Worm (Caenorhabditis elegans) whole organism, late embryonic: ENCODE measurements around the gene ttbk-2.1.

Experiments
- F13H6.1 ChIP-seq: sonication (generic microtip); optimal IDR thresholded peaks from 2 replicates; lab custom pipeline; 2016; ENCODE audit warnings: missing genetic modification characterization, missing compliant biosample characterization
- T23F11.4 ChIP-seq: fragments of 200-800 bp; sonication (Bioruptor generic); optimal IDR thresholded peaks from 2 replicates; lab custom pipeline; 2018; ENCODE audit warnings: mild to moderate bottlenecking, missing genetic modification characterization, missing compliant biosample characterization
- Y22D7AL.16 ChIP-seq: sonication (generic microtip); optimal IDR thresholded peaks from 2 replicates; lab custom pipeline; 2016; ENCODE audit warnings: missing genetic modification characterization, missing compliant biosample characterization
- ahr-1 ChIP-seq: sonication (generic microtip); optimal IDR thresholded peaks from 2 replicates; lab custom pipeline; 2016; ENCODE audit warnings: missing genetic modification characterization, missing compliant biosample characterization
- ama-1 ChIP-seq: fragments of 150-350 bp; optimal IDR thresholded peaks from 2 replicates; lab custom pipeline; 2014
- ceh-14 ChIP-seq: sonication (generic microtip); optimal IDR thresholded peaks from 2 replicates; lab custom pipeline; 2016; ENCODE audit warnings: missing genotype, missing genetic modification characterization, missing compliant biosample characterization
- ceh-18 ChIP-seq: sonication (generic microtip); optimal IDR thresholded peaks from 2 replicates; lab custom pipeline; 2016; ENCODE audit warnings: missing genetic modification characterization, missing compliant biosample characterization
- ceh-19 ChIP-seq: fragments of 200-800 bp; sonication (Bioruptor generic); optimal IDR thresholded peaks from 2 replicates; lab custom pipeline; 2018; ENCODE audit warnings: mild to moderate bottlenecking, missing genetic modification characterization, missing compliant biosample characterization
- ceh-22 ChIP-seq: sonication (generic microtip); optimal IDR thresholded peaks from 2 replicates; lab custom pipeline; 2017; ENCODE audit warnings: missing biosample characterization, missing genetic modification characterization
- ceh-24 ChIP-seq: sonication (generic microtip); optimal IDR thresholded peaks from 2 replicates; lab custom pipeline; 2016; ENCODE audit warnings: mild to moderate bottlenecking, missing genetic modification characterization, missing compliant biosample characterization
- ceh-30 ChIP-seq: fragments of 150-350 bp; optimal IDR thresholded peaks from 2 replicates; lab custom pipeline; 2014; ENCODE audit warnings: missing biosample characterization, missing genetic modification characterization
- ceh-34 ChIP-seq: sonication (generic microtip); optimal IDR thresholded peaks from 2 replicates; lab custom pipeline; 2016; ENCODE audit warnings: mild to moderate bottlenecking, missing genetic modification characterization, missing compliant biosample characterization
- ceh-48 ChIP-seq: sonication (generic microtip); optimal IDR thresholded peaks from 2 replicates; lab custom pipeline; 2016; ENCODE audit warnings: missing genetic modification characterization, inconsistent platforms, missing compliant biosample characterization
- ceh-6 ChIP-seq: fragments of 200-800 bp; sonication (Bioruptor generic); optimal IDR thresholded peaks from 2 replicates; lab custom pipeline; 2018; ENCODE audit warnings: mild to moderate bottlenecking, missing genetic modification characterization, missing compliant biosample characterization
- ceh-9 ChIP-seq: sonication (generic microtip); optimal IDR thresholded peaks from 2 replicates; lab custom pipeline; 2016; ENCODE audit warnings: mild to moderate bottlenecking, missing genetic modification characterization, inconsistent platforms, missing compliant biosample characterization
- che-1 ChIP-seq: sonication (generic microtip); optimal IDR thresholded peaks from 2 replicates; lab custom pipeline; 2016; ENCODE audit warnings: mild to moderate bottlenecking, missing genetic modification characterization, missing compliant biosample characterization
- elt-2 ChIP-seq: sonication (generic microtip); optimal IDR thresholded peaks from 2 replicates; lab custom pipeline; 2016; ENCODE audit warnings: missing genetic modification reagents, missing genetic modification characterization, missing compliant biosample characterization
- elt-4 ChIP-seq: sonication (generic microtip); optimal IDR thresholded peaks from 2 replicates; lab custom pipeline; 2016; ENCODE audit warnings: missing genetic modification characterization, missing compliant biosample characterization
- ets-4 ChIP-seq: sonication (generic microtip); optimal IDR thresholded peaks from 2 replicates; lab custom pipeline; 2016; ENCODE audit warnings: missing genetic modification characterization, missing compliant biosample characterization
- fax-1 ChIP-seq: sonication (generic microtip); optimal IDR thresholded peaks from 2 replicates; lab custom pipeline; 2016; ENCODE audit warnings: missing genotype, missing genetic modification characterization, missing compliant biosample characterization
- fkh-10 ChIP-seq: fragments of 150-350 bp; optimal IDR thresholded peaks from 2 replicates; lab custom pipeline; 2014; ENCODE audit warnings: missing biosample characterization, missing genetic modification reagents, missing genetic modification characterization
- hlh-15 ChIP-seq: sonication (generic microtip); optimal IDR thresholded peaks from 2 replicates; lab custom pipeline; 2016; ENCODE audit warnings: missing genetic modification characterization, missing compliant biosample characterization
- hlh-30 ChIP-seq: sonication (generic microtip); optimal IDR thresholded peaks from 2 replicates; lab custom pipeline; 2017; ENCODE audit warnings: antibody characterized with exemption, missing genetic modification characterization, missing compliant biosample characterization; ENCODE audit not compliant: insufficient read depth
- hlh-6 ChIP-seq: sonication (generic microtip); optimal IDR thresholded peaks from 2 replicates; lab custom pipeline; 2016; ENCODE audit warnings: missing genotype, missing genetic modification characterization, missing compliant biosample characterization
- hlh-8 ChIP-seq: sonication (generic microtip); optimal IDR thresholded peaks from 2 replicates; lab custom pipeline; 2016; ENCODE audit warnings: missing genotype, missing genetic modification characterization, missing compliant biosample characterization
- mec-3 ChIP-seq: sonication (generic microtip); optimal IDR thresholded peaks from 2 replicates; lab custom pipeline; 2016; ENCODE audit warnings: borderline replicate concordance, missing genetic modification characterization, missing compliant biosample characterization
- nhr-232 ChIP-seq: sonication (generic microtip); optimal IDR thresholded peaks from 2 replicates; lab custom pipeline; 2016; ENCODE audit warnings: missing genetic modification characterization, missing compliant biosample characterization
- pat-9 ChIP-seq: fragments of 200-800 bp; sonication (Bioruptor generic); optimal IDR thresholded peaks from 2 replicates; lab custom pipeline; 2018; ENCODE audit warnings: mild to moderate bottlenecking, missing genetic modification characterization, moderate library complexity, missing compliant biosample characterization
- pax-1 ChIP-seq: fragments of 150-350 bp; optimal IDR thresholded peaks from 2 replicates; lab custom pipeline; 2014; ENCODE audit warnings: missing biosample characterization, missing genetic modification characterization
- pha-4 ChIP-seq: fragments of 150-350 bp; optimal IDR thresholded peaks from 2 replicates; lab custom pipeline; 2018; ENCODE audit warnings: missing biosample characterization, missing genetic modification reagents, missing genetic modification characterization
- pqm-1 ChIP-seq: sonication (generic microtip); optimal IDR thresholded peaks from 2 replicates; lab custom pipeline; 2016; ENCODE audit warnings: missing genetic modification characterization, missing compliant biosample characterization
- pros-1 ChIP-seq: fragments of 150-350 bp; optimal IDR thresholded peaks from 2 replicates; lab custom pipeline; 2014; ENCODE audit warnings: missing biosample characterization, missing genetic modification reagents, missing genetic modification characterization
- sdc-2 ChIP-seq: sonication (generic microtip); optimal IDR thresholded peaks from 2 replicates; lab custom pipeline; 2016; ENCODE audit warnings: missing genotype, missing genetic modification characterization, missing compliant biosample characterization
- sox-2 ChIP-seq: fragments of 200-800 bp; sonication (Bioruptor generic); IDR thresholded peaks from 2 replicates; pipeline ENCODE4 v1.3.6; 2022; ENCODE audit warnings: missing genetic modification reagents, missing genetic modification characterization, missing compliant biosample characterization
- sox-4 ChIP-seq: sonication (generic microtip); optimal IDR thresholded peaks from 2 replicates; lab custom pipeline; 2017; ENCODE audit warnings: mild to moderate bottlenecking, missing genetic modification characterization, inconsistent platforms, missing compliant biosample characterization
- syd-9 ChIP-seq: sonication (generic microtip); optimal IDR thresholded peaks from 2 replicates; lab custom pipeline; 2016; ENCODE audit warnings: mild to moderate bottlenecking, missing genetic modification characterization, moderate library complexity, missing compliant biosample characterization
- tbx-2 ChIP-seq: sonication (generic microtip); optimal IDR thresholded peaks from 2 replicates; lab custom pipeline; 2016; ENCODE audit warnings: missing genetic modification characterization, missing compliant biosample characterization
- unc-3 ChIP-seq, 2 experiments: fragments of 200-800 bp in 1 of 2; sonication (Bioruptor generic) in 1 of 2; sonication (generic microtip) in 1 of 2; conservative IDR thresholded peaks in 1 of 2; optimal IDR thresholded peaks in 1 of 2; 2 replicates each; pipeline versions ENCODE4 v1.3.6 to Lab custom; 2016 to 2022; ENCODE audit warnings: missing compliant biosample characterization in 2 of 2, missing genetic modification characterization in 2 of 2, missing genetic modification reagents in 1 of 2
- unc-42 ChIP-seq: sonication (generic microtip); optimal IDR thresholded peaks from 2 replicates; lab custom pipeline; 2016; ENCODE audit warnings: missing genotype, missing genetic modification characterization, missing compliant biosample characterization
- zip-5 ChIP-seq: sonication (generic microtip); optimal IDR thresholded peaks from 2 replicates; lab custom pipeline; 2016; ENCODE audit warnings: missing genetic modification characterization, missing compliant biosample characterization
- ztf-16 ChIP-seq: sonication (generic microtip); optimal IDR thresholded peaks from 2 replicates; lab custom pipeline; 2017; ENCODE audit warnings: missing genetic modification characterization, missing compliant biosample characterization

Gene ttbk-2.1

DNA sequence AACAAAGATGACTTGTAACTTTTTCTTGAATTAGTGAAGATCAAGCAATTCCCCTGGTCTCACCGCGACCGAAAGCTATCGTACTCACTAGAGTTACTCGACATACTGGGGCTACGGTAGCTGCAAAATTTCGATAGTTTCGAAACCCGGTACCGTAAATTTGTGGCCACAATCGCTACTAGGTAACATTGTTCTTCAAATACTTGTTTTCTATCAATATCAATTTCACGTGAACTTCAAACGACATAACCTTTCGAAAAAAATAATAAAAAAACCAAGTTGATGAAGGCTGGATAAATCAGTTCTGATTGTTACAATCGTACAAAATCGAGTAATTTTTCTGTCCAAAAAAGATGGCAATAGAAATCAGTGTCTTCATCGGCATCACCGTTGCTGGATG, 14.0 kb downstream of the ttbk-2.1 start, which contains the start of gene F36H12.3:
F36H12.3 (plus strand) TSS at position 301 of the 400 bp plus-strand sequence.
- TF ChIP-seq zip-5 (tag; lab: Kevin White, UChicago) (no peak), sox-4 (tag; lab: Kevin White, UChicago) (no peak), ceh-19 (GFP tag; lab: Kevin White, UChicago) (no peak), hlh-6 (tag; lab: Kevin White, UChicago) (no peak), Y22D7AL.16 (tag; lab: Kevin White, UChicago) (no peak), ceh-22 (tag; lab: Kevin White, UChicago) (no peak), pat-9 (no peak), hlh-30 (tag; lab: Kevin White, UChicago) (no peak), che-1 (tag; lab: Kevin White, UChicago) (no peak), sdc-2 (no peak)

DNA sequence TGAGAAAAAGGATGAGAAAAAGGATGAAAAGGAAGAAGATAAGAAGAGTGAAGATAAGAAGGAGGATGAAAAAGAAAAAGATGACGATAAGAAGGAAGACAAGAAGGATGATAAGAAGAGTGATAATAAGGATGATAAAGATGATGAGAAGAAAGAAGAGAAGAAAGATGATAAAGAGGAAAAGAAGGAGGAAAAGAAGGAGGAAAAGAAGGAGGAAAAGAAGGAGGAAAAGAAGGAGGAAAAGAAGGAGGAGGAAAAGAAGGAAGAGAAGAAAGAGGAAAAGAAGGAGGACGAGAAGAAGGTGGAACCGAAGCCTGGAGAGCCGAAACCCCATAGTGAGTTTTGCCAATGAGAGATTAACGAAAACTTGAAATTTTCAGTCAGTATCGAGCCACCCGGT, 14.9 kb downstream of the ttbk-2.1 start:
- TF ChIP-seq mec-3 (tag; lab: Kevin White, UChicago) (no peak), elt-2 (peak; percentile 70)
- TF ChIP-seq, all 69 proteins: peak for 1

DNA sequence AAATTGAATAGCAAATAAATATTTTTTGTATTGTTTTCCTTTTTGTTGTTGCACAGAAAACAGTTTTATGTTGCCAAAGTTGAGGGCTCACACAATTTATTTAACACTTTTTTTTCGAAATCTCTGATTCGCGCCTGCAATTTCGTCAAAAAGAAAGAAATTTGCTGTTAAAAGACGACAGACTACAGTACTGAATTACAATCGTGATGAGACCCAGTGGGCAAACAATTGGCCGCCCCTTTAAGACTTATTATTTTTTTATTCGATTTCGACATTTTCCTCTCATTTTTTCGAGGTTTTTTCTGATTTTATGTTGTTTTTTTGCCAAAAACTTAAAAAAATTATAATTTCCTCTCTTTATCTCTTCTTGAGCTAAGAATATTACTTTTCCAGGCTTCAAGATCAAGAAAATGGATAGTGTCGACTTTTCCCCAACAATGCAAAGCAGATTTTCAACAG, 15.7 kb downstream of the ttbk-2.1 start, which contains the start of gene slfl-4:
slfl-4 (plus strand) TSS at position 409 of the 459 bp plus-strand sequence.
- no peak for TF ChIP-seq pqm-1 (tag; lab: Kevin White, UChicago)
- no peak for TF ChIP-seq fax-1 (tag; lab: Kevin White, UChicago)
- no peak for TF ChIP-seq hlh-8 (tag; lab: Kevin White, UChicago)
- no peak for TF ChIP-seq pax-1 (tag; lab: Kevin White, UChicago)
- TF ChIP-seq ceh-9 (tag; lab: Kevin White, UChicago): no peak
- TF ChIP-seq elt-4 (tag; lab: Kevin White, UChicago): no peak
- TF ChIP-seq ets-4: no peak
- TF ChIP-seq ceh-30: no peak
- no peak for TF ChIP-seq pha-4 (tag; lab: Kevin White, UChicago)
- no peak for TF ChIP-seq ceh-14 (tag; lab: Kevin White, UChicago)
- TF ChIP-seq unc-3 (GFP tag; conservative IDR thresholded peaks at IDR 0.05; lab: Robert Waterston, UW): no peak
- no peak for TF ChIP-seq unc-3 (tag; optimal IDR thresholded peaks at IDR 0.05; lab: Kevin White, UChicago)
- TF ChIP-seq ceh-18 (tag; lab: Kevin White, UChicago): no peak
- no peak for TF ChIP-seq sox-2 (GFP tag; lab: Robert Waterston, UW)
- no peak for TF ChIP-seq ceh-6 (GFP tag; lab: Kevin White, UChicago)
- TF ChIP-seq ceh-34 (tag; lab: Kevin White, UChicago): no peak
- no peak for TF ChIP-seq syd-9 (tag; lab: Kevin White, UChicago)
- no peak for TF ChIP-seq fkh-10 (GFP tag; lab: Kevin White, UChicago)
- TF ChIP-seq ceh-24 (tag; lab: Kevin White, UChicago): no peak
- TF ChIP-seq F13H6.1: no peak
- TF ChIP-seq ahr-1: no peak

DNA sequence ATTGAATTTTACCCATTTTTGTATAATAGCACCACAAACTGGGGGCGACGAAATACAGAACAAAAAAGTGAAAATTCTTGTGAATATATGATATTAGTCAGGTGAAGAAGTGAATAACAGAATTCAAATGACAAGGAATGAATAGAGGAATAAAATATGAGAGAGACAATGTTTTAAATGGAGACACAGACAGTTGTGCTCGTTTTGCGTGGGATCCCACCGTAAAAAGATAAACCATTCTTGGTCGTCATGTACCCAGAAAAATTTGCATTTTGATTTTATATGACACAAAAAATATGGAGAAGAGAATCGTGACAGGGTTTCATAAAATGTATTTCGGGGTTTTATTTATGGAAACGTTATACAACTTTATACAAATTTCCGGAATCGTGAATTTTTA, 19.3 kb downstream of the ttbk-2.1 start, which contains the start of gene F36H12.17:
F36H12.17 (minus strand) TSS at position 101 of the 400 bp plus-strand sequence.
- TF ChIP-seq nhr-232 (tag; lab: Kevin White, UChicago): no peak
- no peak for TF ChIP-seq tbx-2
- TF ChIP-seq hlh-8 (tag; lab: Kevin White, UChicago): no peak
- TF ChIP-seq ztf-16 (tag; lab: Kevin White, UChicago): no peak
- TF ChIP-seq ceh-19 (GFP tag; lab: Kevin White, UChicago): no peak
- no peak for TF ChIP-seq elt-4 (tag; lab: Kevin White, UChicago)
- TF ChIP-seq ceh-30: no peak
- no peak for TF ChIP-seq hlh-15 (tag; lab: Kevin White, UChicago)
- no peak for TF ChIP-seq ceh-48 (tag; lab: Kevin White, UChicago)
- no peak for TF ChIP-seq zip-5 (tag; lab: Kevin White, UChicago)
- TF ChIP-seq pros-1 (tag; lab: Kevin White, UChicago): no peak
- no peak for TF ChIP-seq ama-1
- TF ChIP-seq ceh-14 (tag; lab: Kevin White, UChicago): no peak
- no peak for TF ChIP-seq unc-42 (tag; lab: Kevin White, UChicago)
- TF ChIP-seq T23F11.4 (GFP tag; lab: Kevin White, UChicago): no peak
